Fruit fly (Drosophila melanogaster) S2 (cell line): Measurements from ENCODE around the gene CG12605.

Source experiments
- CG8478 ChIP-seq: fragments of >200 bp; optimal IDR thresholded peaks from 2 replicates; lab custom pipeline; 2018
- CTCF ChIP-seq, 2 experiments: fragments of >200 bp; optimal IDR thresholded peaks; 2 replicates each; lab custom pipeline; 2018

DNA sequence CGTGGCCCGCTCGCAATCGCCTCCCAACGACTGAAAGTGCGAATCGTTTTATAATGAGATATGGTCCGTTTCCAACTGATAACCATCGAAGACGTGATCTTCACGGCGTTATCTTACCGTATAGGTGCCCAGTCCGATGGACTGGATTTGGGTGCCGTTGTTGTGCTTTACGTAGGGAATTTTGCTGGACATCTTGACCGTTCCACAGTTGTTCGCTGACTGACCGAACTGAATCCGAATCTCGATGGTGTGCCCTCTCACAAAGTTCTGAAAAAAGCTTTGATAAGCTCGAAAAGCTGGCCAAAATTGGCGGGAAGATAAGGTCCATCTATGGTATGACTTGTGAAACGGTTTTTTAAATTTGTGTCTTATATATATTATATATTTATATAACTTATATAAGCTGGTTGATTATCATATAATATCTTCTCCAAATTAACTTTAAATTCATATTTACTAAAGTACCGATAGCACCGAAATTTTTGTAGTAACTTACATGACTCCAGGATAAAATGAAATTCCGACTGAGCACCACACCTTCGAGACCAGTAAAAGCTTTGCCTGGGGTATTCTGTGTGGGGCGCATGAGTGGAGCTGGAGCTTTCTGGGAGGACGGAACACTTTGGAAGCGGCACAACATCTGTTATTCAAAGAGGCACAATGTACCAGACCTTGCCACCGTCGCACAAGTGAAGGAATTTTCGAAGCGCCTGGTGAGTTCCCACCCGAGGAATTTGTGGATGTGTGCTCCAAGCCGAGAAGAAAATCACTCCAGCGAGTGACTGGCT lies 22.1 kb downstream of the CG12605 start, which contains the start of the genes CG10863 and CG14982:
- TF ChIP-seq CG8478 (lab: Kevin White, UChicago), result no peak
- TF ChIP-seq CTCF (optimal IDR thresholded peaks at IDR 0.05; lab: Kevin White, UChicago), result no peak
